Worm (Caenorhabditis elegans): ENCODE data around the gene ttbk-5.

DNA sequence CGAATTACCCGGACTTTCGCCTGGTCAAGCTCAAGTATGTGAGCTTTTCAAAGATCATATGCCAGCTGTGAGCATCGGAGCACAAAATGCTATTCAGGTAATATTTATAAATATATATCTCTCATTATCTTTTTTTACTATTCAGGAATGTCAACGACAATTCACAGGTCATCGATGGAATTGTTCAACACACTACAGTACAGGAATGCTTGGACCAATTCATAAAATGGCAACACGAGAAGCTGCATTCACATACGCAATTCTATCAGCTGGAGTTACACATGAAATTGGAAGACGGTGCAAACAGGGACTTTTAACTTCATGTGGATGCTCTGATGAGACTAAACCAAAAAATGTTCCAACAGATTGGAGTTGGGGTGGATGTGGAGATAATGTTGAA is 22.2 kb upstream of the ttbk-5 start:
- TF ChIP-seq ama-1 (optimal IDR thresholded peaks at IDR 0.05) (no peak), unc-98 (GFP tag; IDR thresholded peaks at IDR 0.05) (no peak), nhr-76 (tag; optimal IDR thresholded peaks at IDR 0.05) (no peak), fos-1 (tag; optimal IDR thresholded peaks at IDR 0.05) (no peak), unc-86 (tag; optimal IDR thresholded peaks at IDR 0.05) (no peak), sptf-1 (tag; optimal IDR thresholded peaks at IDR 0.05) (no peak), lir-3 (tag; optimal IDR thresholded peaks at IDR 0.05; ENCODE audit: poor library complexity) (no peak), unc-62 (GFP tag; optimal IDR thresholded peaks at IDR 0.05) (no peak), ces-1 (GFP tag; optimal IDR thresholded peaks at IDR 0.05) (no peak), nhr-90 (tag; optimal IDR thresholded peaks at IDR 0.05; ENCODE audit: poor library complexity) (no peak), zip-4 (GFP tag; optimal IDR thresholded peaks at IDR 0.05) (no peak), nhr-77 (tag; optimal IDR thresholded peaks at IDR 0.05) (no peak), mep-1 (tag; optimal IDR thresholded peaks at IDR 0.05) (no peak), tbx-2 (tag; optimal IDR thresholded peaks at IDR 0.05) (no peak)
